Fruit fly (Drosophila melanogaster): ENCODE measurements around the gene Rubicon.

Rubicon gene

dm6 chrX:8650631-8651133 is 26.2 kb upstream of the Rubicon start, which contains the start of gene oc (continued):
- TF ChIP-seq Antp (GFP tag; optimal IDR thresholded peaks at IDR 0.05), result no peak
- peak; percentile 2 for TF ChIP-seq Hmr (GFP tag; optimal IDR thresholded peaks at IDR 0.05)
- no peak for TF ChIP-seq az2 (GFP tag; optimal IDR thresholded peaks at IDR 0.05)
- peak; percentile 52 for TF ChIP-seq CG8290 (GFP tag; optimal IDR thresholded peaks at IDR 0.05)
- TF ChIP-seq CG8290 (tag; optimal IDR thresholded peaks at IDR 0.05), result peak in 1 of 2 experiments; percentile 39
- no peak for TF ChIP-seq eve (GFP tag; optimal IDR thresholded peaks at IDR 0.05)
- TF ChIP-seq lola (GFP tag; optimal IDR thresholded peaks at IDR 0.05), result peak in 1 of 3 experiments; percentile 7
- no peak for TF ChIP-seq hkb (optimal IDR thresholded peaks at IDR 0.05)
- TF ChIP-seq hkb (GFP tag; IDR thresholded peaks at IDR 0.05), result no peak
- TF ChIP-seq Ptx1 (GFP tag; IDR thresholded peaks at IDR 0.05), result no peak
- no peak for TF ChIP-seq CG7839 (tag; optimal IDR thresholded peaks at IDR 0.05)
- TF ChIP-seq CG10654 (GFP tag; optimal IDR thresholded peaks at IDR 0.05), result no peak
- TF ChIP-seq sens (GFP tag), result peak; percentile 65
- TF ChIP-seq CG8924 (tag; optimal IDR thresholded peaks at IDR 0.05), result peak; percentile 68
- TF ChIP-seq Usf (GFP tag; optimal IDR thresholded peaks at IDR 0.05), result no peak
- peak; percentile 49 to 83 for TF ChIP-seq Trl (optimal IDR thresholded peaks at IDR 0.05)
- TF ChIP-seq Trl (GFP tag; optimal IDR thresholded peaks at IDR 0.05), result no peak
- no peak for TF ChIP-seq CG16863 (GFP tag; optimal IDR thresholded peaks at IDR 0.05)
- TF ChIP-seq D19B (GFP tag; optimal IDR thresholded peaks at IDR 0.05), result no peak
- peak; percentile 98 for TF ChIP-seq CG4360 (GFP tag; IDR thresholded peaks at IDR 0.05)
- no peak for TF ChIP-seq caup (GFP tag; optimal IDR thresholded peaks at IDR 0.05; ENCODE audit: severe bottlenecking)
- no peak for TF ChIP-seq CG9437 (GFP tag; optimal IDR thresholded peaks at IDR 0.05)
- TF ChIP-seq gce (GFP tag; IDR thresholded peaks at IDR 0.05), result no peak
- no peak for TF ChIP-seq CG8765 (GFP tag; IDR thresholded peaks at IDR 0.05)
- TF ChIP-seq fd3F (GFP tag; optimal IDR thresholded peaks at IDR 0.05), result no peak
- no peak for TF ChIP-seq gfzf (GFP tag; optimal IDR thresholded peaks at IDR 0.05)
- TF ChIP-seq Fer1 (GFP tag; optimal IDR thresholded peaks at IDR 0.05), result no peak
- no peak for TF ChIP-seq Taf1 (GFP tag; IDR thresholded peaks at IDR 0.05)
- peak; percentile 94 for TF ChIP-seq Hr39 (optimal IDR thresholded peaks at IDR 0.05)
- no peak for TF ChIP-seq insv (GFP tag; optimal IDR thresholded peaks at IDR 0.05)
- TF ChIP-seq CG17385 (GFP tag; optimal IDR thresholded peaks at IDR 0.05), result peak; percentile 94
- peak; percentile 20 for TF ChIP-seq mirr (GFP tag; optimal IDR thresholded peaks at IDR 0.05)
- TF ChIP-seq CG8478 (optimal IDR thresholded peaks at IDR 0.05), result peak; percentile 100
- 0 out of 3 replicates have a peak, but pooled peaks have one; percentile 27 for TF ChIP-seq CG11695 (GFP tag; IDR thresholded peaks at IDR 0.05)
- no peak for TF ChIP-seq BEAF-32 (GFP tag; optimal IDR thresholded peaks at IDR 0.05)
- TF ChIP-seq seq (GFP tag; IDR thresholded peaks at IDR 0.05), result peak; percentile 92
- TF ChIP-seq nmo (GFP tag; optimal IDR thresholded peaks at IDR 0.05), result peak; percentile 70
- TF ChIP-seq ham (GFP tag; IDR thresholded peaks at IDR 0.05), result no peak
- TF ChIP-seq CG1233 (GFP tag; optimal IDR thresholded peaks at IDR 0.05), result no peak
- peak; percentile 90 for TF ChIP-seq ac (GFP tag; optimal IDR thresholded peaks at IDR 0.05)
- peak; percentile 90 to 99 for TF ChIP-seq tll (GFP tag; optimal IDR thresholded peaks at IDR 0.05)
- TF ChIP-seq grau (tag; optimal IDR thresholded peaks at IDR 0.05), result no peak
- TF ChIP-seq repo (GFP tag; optimal IDR thresholded peaks at IDR 0.05), result peak; percentile 19
- peak; percentile 44 for TF ChIP-seq disco-r (GFP tag; optimal IDR thresholded peaks at IDR 0.05)
- peak; percentile 11 for TF ChIP-seq her (GFP tag; optimal IDR thresholded peaks at IDR 0.05)
- no peak for TF ChIP-seq sna (GFP tag; IDR thresholded peaks at IDR 0.05; ENCODE audit: partially characterized antibody)
- peak; percentile 93 for TF ChIP-seq phol (tag; optimal IDR thresholded peaks at IDR 0.05)
- TF ChIP-seq CG9727 (GFP tag; optimal IDR thresholded peaks at IDR 0.05), result peak; percentile 50
- TF ChIP-seq sqz (GFP tag; optimal IDR thresholded peaks at IDR 0.05), result peak; percentile 91
- TF ChIP-seq otp (GFP tag; IDR thresholded peaks at IDR 0.05), result no peak
- peak; percentile 47 for TF ChIP-seq pros (GFP tag; optimal IDR thresholded peaks at IDR 0.05)
- no peak for TF ChIP-seq dpn (GFP tag; optimal IDR thresholded peaks at IDR 0.05)
